Worm (Caenorhabditis elegans): ENCODE measurements around the gene col-149.
A peak's percentile ranks its signal among the peaks of the same experiment; 100 is the strongest.

The col-149 gene

DNA sequence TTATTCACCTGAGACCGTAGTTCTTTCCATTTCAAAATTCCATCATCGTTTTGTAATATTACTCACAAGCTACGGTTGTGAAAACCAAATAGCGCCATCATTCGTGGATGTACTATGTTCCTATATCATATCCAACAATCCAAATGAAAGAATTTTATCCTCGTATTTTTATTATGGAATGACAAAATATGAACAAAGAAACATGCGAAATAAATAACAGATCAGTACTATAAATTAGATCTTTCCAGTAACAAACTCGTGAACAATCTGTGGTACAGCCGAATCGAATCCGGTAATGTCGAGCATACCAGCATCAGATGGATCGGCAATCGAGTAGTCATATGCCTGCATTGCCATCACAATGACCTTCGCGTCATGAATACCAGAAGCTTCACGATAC is 40.0 kb downstream of the col-149 start:
- TF ChIP-seq daf-16 (GFP tag; optimal IDR thresholded peaks at IDR 0.05): no peak
- TF ChIP-seq daf-16 (tag; optimal IDR thresholded peaks at IDR 0.05): peak; percentile 15
- TF ChIP-seq ces-1 (GFP tag; optimal IDR thresholded peaks at IDR 0.05): no peak
- TF ChIP-seq fos-1 (tag; optimal IDR thresholded peaks at IDR 0.05): peak; percentile 23
- TF ChIP-seq lsy-2 (tag; optimal IDR thresholded peaks at IDR 0.05): peak in 1 of 2 experiments; percentile 41
- TF ChIP-seq aha-1 (tag): peak; percentile 76
- TF ChIP-seq Y48G9A.11 (GFP tag; IDR thresholded peaks at IDR 0.05): no peak
- peak; percentile 8 for TF ChIP-seq mep-1 (tag; optimal IDR thresholded peaks at IDR 0.05)
- TF ChIP-seq hmg-1.1 (GFP tag; IDR thresholded peaks at IDR 0.05): no peak
- no peak for TF ChIP-seq F37D6.2 (tag; optimal IDR thresholded peaks at IDR 0.05)
- TF ChIP-seq ama-1 (optimal IDR thresholded peaks at IDR 0.05): peak; percentile 80

- TF ChIP-seq rbr-2 (tag; optimal IDR thresholded peaks at IDR 0.05): no peak
- TF ChIP-seq jun-1 (tag; optimal IDR thresholded peaks at IDR 0.05): no peak
- peak; percentile 94 for TF ChIP-seq aha-1 (tag)
- no peak for TF ChIP-seq mdl-1 (tag; optimal IDR thresholded peaks at IDR 0.05)
- no peak for TF ChIP-seq nhr-48 (tag; optimal IDR thresholded peaks at IDR 0.05)
- peak in 1 of 2 experiments; percentile 72 for TF ChIP-seq daf-16 (GFP tag; optimal IDR thresholded peaks at IDR 0.05)
- peak; percentile 7 for TF ChIP-seq daf-16 (tag; optimal IDR thresholded peaks at IDR 0.05)
- no peak for TF ChIP-seq nhr-6 (tag; optimal IDR thresholded peaks at IDR 0.05)
Observed at ce11 chrV:10249515-10249914, 43.2 kb downstream of the col-149 start.

DNA sequence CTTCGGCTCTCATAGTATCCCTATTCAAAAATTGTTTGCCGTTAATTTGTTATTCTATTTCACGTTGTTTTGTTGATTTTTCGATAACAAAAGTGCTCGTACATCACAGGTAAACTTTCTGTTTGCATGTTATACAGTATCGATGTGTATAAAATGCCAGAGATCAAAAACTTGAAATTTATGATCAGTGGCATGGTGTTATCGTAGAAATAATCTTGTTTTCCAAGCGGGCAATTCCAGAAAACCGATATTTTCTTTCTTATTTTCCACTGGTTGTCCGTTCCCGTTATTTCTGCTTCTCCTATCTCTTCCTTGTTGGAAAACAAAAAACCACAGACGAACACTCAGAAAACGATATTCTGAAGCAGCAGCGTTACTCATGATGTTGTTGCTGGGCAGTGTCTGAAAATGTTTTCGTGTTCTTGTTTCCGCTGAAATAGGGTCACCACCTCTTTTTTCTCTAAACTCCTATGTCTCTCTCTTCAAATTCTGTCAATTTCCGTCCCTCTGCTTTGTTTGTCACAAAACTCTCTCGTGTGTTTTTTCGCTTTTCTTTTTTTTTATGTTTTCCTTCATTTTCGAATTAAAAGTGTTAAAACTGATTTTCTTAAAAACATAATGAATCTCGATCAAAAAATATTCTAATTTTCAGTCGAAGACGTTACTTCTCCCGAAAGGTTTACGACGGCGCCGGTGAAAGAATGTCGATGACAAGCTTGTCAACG is 44.3 kb downstream of the col-149 start, which contains the start of gene akt-1:
akt-1 (plus strand) TSS at position 651 of the 725 bp plus-strand sequence.
- TF ChIP-seq F44E2.7 (GFP tag; IDR thresholded peaks at IDR 0.05): no peak
- no peak for TF ChIP-seq zfp-2 (tag; optimal IDR thresholded peaks at IDR 0.05)
- TF ChIP-seq hmg-1.1 (GFP tag; IDR thresholded peaks at IDR 0.05): no peak
- TF ChIP-seq ceh-28 (tag; optimal IDR thresholded peaks at IDR 0.05): no peak
- peak in 1 of 2 experiments; percentile 48 for TF ChIP-seq daf-16 (GFP tag; optimal IDR thresholded peaks at IDR 0.05)
- TF ChIP-seq daf-16 (tag; optimal IDR thresholded peaks at IDR 0.05): peak; percentile 77
- peak; percentile 12 for TF ChIP-seq rbr-2 (tag; optimal IDR thresholded peaks at IDR 0.05)
- no peak for TF ChIP-seq R02D3.7 (tag; optimal IDR thresholded peaks at IDR 0.05)
- TF ChIP-seq unc-130 (GFP tag; optimal IDR thresholded peaks at IDR 0.05): no peak
- TF ChIP-seq dmd-9 (GFP tag; IDR thresholded peaks at IDR 0.05): no peak
- TF ChIP-seq ceh-62 (tag; optimal IDR thresholded peaks at IDR 0.05): no peak
- TF ChIP-seq hlh-30 (tag; optimal IDR thresholded peaks at IDR 0.05; ENCODE audit: insufficient read depth): peak; percentile 23
- TF ChIP-seq unc-62 (GFP tag; optimal IDR thresholded peaks at IDR 0.05 in 1 of 2): peak in 1 of 2 experiments; percentile 99
- no peak for TF ChIP-seq unc-62 (tag; optimal IDR thresholded peaks at IDR 0.05)
- no peak for TF ChIP-seq unc-39 (tag; optimal IDR thresholded peaks at IDR 0.05)
- peak; percentile 94 for TF ChIP-seq aha-1 (tag)
- no peak for TF ChIP-seq dmd-8 (GFP tag; IDR thresholded peaks at IDR 0.05)
- TF ChIP-seq snpc-1.2 (GFP tag; IDR thresholded peaks at IDR 0.05): no peak
- TF ChIP-seq mep-1 (tag; optimal IDR thresholded peaks at IDR 0.05): no peak
- no peak for TF ChIP-seq dve-1 (tag; optimal IDR thresholded peaks at IDR 0.05; ENCODE audit: insufficient read depth)
- no peak for TF ChIP-seq nhr-41 (GFP tag; IDR thresholded peaks at IDR 0.05)
- TF ChIP-seq Y105C5A.15 (GFP tag; IDR thresholded peaks at IDR 0.05): no peak
- TF ChIP-seq tag-97 (GFP tag; IDR thresholded peaks at IDR 0.05): no peak
- no peak for TF ChIP-seq nhr-77 (tag; optimal IDR thresholded peaks at IDR 0.05)
- TF ChIP-seq madf-5 (GFP tag; IDR thresholded peaks at IDR 0.05): no peak
- TF ChIP-seq hif-1 (tag; optimal IDR thresholded peaks at IDR 0.05): no peak
- no peak for TF ChIP-seq ctbp-1 (GFP tag; IDR thresholded peaks at IDR 0.05)
- TF ChIP-seq sdz-12 (GFP tag; optimal IDR thresholded peaks at IDR 0.05): no peak
- TF ChIP-seq fos-1 (tag; optimal IDR thresholded peaks at IDR 0.05): no peak
- no peak for TF ChIP-seq zag-1 (tag; optimal IDR thresholded peaks at IDR 0.05)
- TF ChIP-seq ceh-20 (GFP tag; IDR thresholded peaks at IDR 0.05): no peak
- TF ChIP-seq Y5F2A.4 (GFP tag; optimal IDR thresholded peaks at IDR 0.05): no peak
- TF ChIP-seq mxl-2 (GFP tag; conservative IDR thresholded peaks at IDR 0.05): no peak
- no peak for TF ChIP-seq hlh-11 (tag; optimal IDR thresholded peaks at IDR 0.05)
- no peak for TF ChIP-seq set-16 (GFP tag; IDR thresholded peaks at IDR 0.05)
- no peak for TF ChIP-seq zip-2 (tag; optimal IDR thresholded peaks at IDR 0.05)
- no peak for TF ChIP-seq spr-1 (tag; optimal IDR thresholded peaks at IDR 0.05)
